Worm (Caenorhabditis elegans): Measurements from ENCODE around the gene tin-9.1.

Gene tin-9.1

ce11 chrIV:6999206-6999605, 45.2 kb downstream of the tin-9.1 start, which contains the start of gene C25A8.5:
TSS of gene C25A8.5 (plus strand) at chrIV:6999506.
- TF ChIP-seq jun-1 (tag; optimal IDR thresholded peaks at IDR 0.05) (no peak), nhr-28 (tag; optimal IDR thresholded peaks at IDR 0.05) (no peak), ceh-82 (tag; optimal IDR thresholded peaks at IDR 0.05) (no peak), sup-37 (GFP tag; optimal IDR thresholded peaks at IDR 0.05) (no peak), C04F5.9 (tag; optimal IDR thresholded peaks at IDR 0.05) (no peak), nhr-19 (GFP tag; conservative IDR thresholded peaks at IDR 0.05) (no peak), efl-3 (GFP tag; optimal IDR thresholded peaks at IDR 0.05) (no peak), aly-2 (tag; optimal IDR thresholded peaks at IDR 0.05) (no peak), irx-1 (tag; optimal IDR thresholded peaks at IDR 0.05) (no peak), snpc-4 (tag; optimal IDR thresholded peaks at IDR 0.05) (no peak), pag-3 (tag; optimal IDR thresholded peaks at IDR 0.05; ENCODE audit: borderline replicate concordance, insufficient read depth) (no peak), nhr-20 (tag; optimal IDR thresholded peaks at IDR 0.05) (no peak), zip-4 (GFP tag; optimal IDR thresholded peaks at IDR 0.05) (no peak), sox-4 (tag; optimal IDR thresholded peaks at IDR 0.05) (no peak), lin-14 (GFP tag; optimal IDR thresholded peaks at IDR 0.05) (no peak), unc-98 (GFP tag; IDR thresholded peaks at IDR 0.05) (no peak), fkh-4 (tag; optimal IDR thresholded peaks at IDR 0.05; ENCODE audit: borderline replicate concordance) (no peak), snu-23 (GFP tag; optimal IDR thresholded peaks at IDR 0.05) (no peak), vab-15 (tag; optimal IDR thresholded peaks at IDR 0.05) (no peak), nhr-76 (tag; optimal IDR thresholded peaks at IDR 0.05) (no peak)

- TF ChIP-seq mdl-1 (tag; optimal IDR thresholded peaks at IDR 0.05): no peak
- TF ChIP-seq efl-1 (optimal IDR thresholded peaks at IDR 0.05): no peak
- no peak for TF ChIP-seq efl-1 (GFP tag; optimal IDR thresholded peaks at IDR 0.05 in 1 of 2)
- TF ChIP-seq irx-1 (tag; optimal IDR thresholded peaks at IDR 0.05): no peak
- TF ChIP-seq ama-1 (optimal IDR thresholded peaks at IDR 0.05): no peak
- no peak for TF ChIP-seq snpc-4 (tag; optimal IDR thresholded peaks at IDR 0.05)
- no peak for TF ChIP-seq vab-15 (tag; optimal IDR thresholded peaks at IDR 0.05)
- no peak for TF ChIP-seq nhr-90 (tag; optimal IDR thresholded peaks at IDR 0.05; ENCODE audit: poor library complexity)
Observed at ce11 chrIV:6997918-6998317, 46.5 kb downstream of the tin-9.1 start.
